Fruit fly (Drosophila melanogaster): Measurements from ENCODE around the gene CG6661.

The CG6661 gene

DNA sequence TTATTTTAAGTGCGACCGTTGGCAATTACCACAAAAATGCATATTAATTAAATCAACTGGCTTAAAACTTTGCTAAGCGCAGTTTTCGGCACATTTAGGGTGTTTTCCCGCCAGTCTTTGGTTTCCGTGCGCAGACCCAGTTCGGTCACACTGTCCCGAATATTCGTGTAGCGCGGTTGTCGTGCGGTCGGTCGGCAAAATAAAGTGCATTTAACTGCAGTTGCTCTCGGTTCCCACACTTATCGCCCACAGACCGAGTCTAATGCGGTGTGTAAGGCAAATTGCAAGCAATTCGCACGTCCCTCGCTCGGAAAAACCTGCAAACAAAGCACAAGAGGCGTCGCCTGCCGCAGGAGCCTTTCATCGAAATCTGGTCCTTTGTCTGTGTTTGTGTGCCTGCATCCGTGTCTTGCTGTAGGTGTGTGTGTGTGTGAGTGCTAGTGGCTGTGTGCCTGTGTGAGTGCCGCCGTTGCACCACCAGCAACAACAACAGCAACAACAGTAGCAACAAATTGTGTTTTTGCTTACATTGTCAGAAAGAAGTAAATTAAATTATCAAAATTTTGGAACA lies 18.6 kb downstream of the CG6661 start, which contains the start of the genes CG13484 and Frl (continued):
- TF ChIP-seq lilli (GFP tag; optimal IDR thresholded peaks at IDR 0.05) = no peak
- no peak for TF ChIP-seq TFAM (GFP tag; optimal IDR thresholded peaks at IDR 0.05)
- TF ChIP-seq sc (optimal IDR thresholded peaks at IDR 0.05) = no peak
- no peak for TF ChIP-seq sc (GFP tag; optimal IDR thresholded peaks at IDR 0.05)
- peak; percentile 2 for TF ChIP-seq CG7745 (tag; optimal IDR thresholded peaks at IDR 0.05)
- TF ChIP-seq CG11695 (GFP tag; IDR thresholded peaks at IDR 0.05) = no peak
- TF ChIP-seq Oli (tag; optimal IDR thresholded peaks at IDR 0.05) = no peak
- TF ChIP-seq dati (GFP tag; IDR thresholded peaks at IDR 0.05) = no peak
- peak; percentile 32; the same call in 1 of the 2 replicates for TF ChIP-seq bowl (GFP tag; IDR thresholded peaks at IDR 0.05)
- no peak for TF ChIP-seq CG3838 (GFP tag; optimal IDR thresholded peaks at IDR 0.05)
- no peak for TF ChIP-seq CG8089 (GFP tag; optimal IDR thresholded peaks at IDR 0.05)
- TF ChIP-seq p53 (GFP tag; optimal IDR thresholded peaks at IDR 0.05) = peak; percentile 30
- peak; percentile 61 for TF ChIP-seq CG4282 (GFP tag; optimal IDR thresholded peaks at IDR 0.05)
- TF ChIP-seq mld (GFP tag; IDR thresholded peaks at IDR 0.05; ENCODE audit: partially characterized antibody) = no peak
- peak; percentile 71 for TF ChIP-seq E2f2 (GFP tag; IDR thresholded peaks at IDR 0.05)
- no peak for TF ChIP-seq CG17385 (GFP tag; optimal IDR thresholded peaks at IDR 0.05)
- TF ChIP-seq zfh1 (GFP tag; IDR thresholded peaks at IDR 0.05) = peak; percentile 53; the same call in 1 of the 3 replicates
- no peak for TF ChIP-seq Fer2 (tag; optimal IDR thresholded peaks at IDR 0.05)
- peak; percentile 39 for TF ChIP-seq CG17328 (GFP tag; IDR thresholded peaks at IDR 0.05)
- peak; percentile 43 for TF ChIP-seq CG2712 (tag; optimal IDR thresholded peaks at IDR 0.05)
- peak; percentile 25 for TF ChIP-seq CG2678 (tag; optimal IDR thresholded peaks at IDR 0.05)
- TF ChIP-seq odd (GFP tag; optimal IDR thresholded peaks at IDR 0.05) = peak; percentile 16
- TF ChIP-seq ERR (GFP tag; optimal IDR thresholded peaks at IDR 0.05) = no peak
- no peak for TF ChIP-seq Sox102F (GFP tag; optimal IDR thresholded peaks at IDR 0.05)
- no peak; the same call in 1 of the 2 replicates for TF ChIP-seq peb (GFP tag; IDR thresholded peaks at IDR 0.05)
- peak; percentile 7 for TF ChIP-seq Hsf (GFP tag; optimal IDR thresholded peaks at IDR 0.05)
- TF ChIP-seq z (GFP tag; IDR thresholded peaks at IDR 0.05) = no peak
- peak; percentile 32 for TF ChIP-seq pho (GFP tag; optimal IDR thresholded peaks at IDR 0.05)
- TF ChIP-seq CG13775 (GFP tag; optimal IDR thresholded peaks at IDR 0.05) = peak; percentile 22
- TF ChIP-seq CG3163 (GFP tag; optimal IDR thresholded peaks at IDR 0.05) = no peak
- TF ChIP-seq cato (GFP tag; optimal IDR thresholded peaks at IDR 0.05; ENCODE audit: borderline replicate concordance) = no peak
- peak; percentile 26 for TF ChIP-seq CG12391 (tag; optimal IDR thresholded peaks at IDR 0.05)
- no peak for TF ChIP-seq CG10321 (GFP tag; IDR thresholded peaks at IDR 0.05)
- TF ChIP-seq CG3065 (GFP tag; optimal IDR thresholded peaks at IDR 0.05) = no peak
- no peak for TF ChIP-seq onecut (GFP tag; IDR thresholded peaks at IDR 0.05)
- TF ChIP-seq stwl (tag; optimal IDR thresholded peaks at IDR 0.05) = peak; percentile 67
- TF ChIP-seq sd (tag; optimal IDR thresholded peaks at IDR 0.05) = peak; percentile 36
- peak; percentile 89 for TF ChIP-seq YL-1 (GFP tag; optimal IDR thresholded peaks at IDR 0.05)
- no peak for TF ChIP-seq Meics (GFP tag; optimal IDR thresholded peaks at IDR 0.05)
- peak; percentile 12 for TF ChIP-seq CG4854 (GFP tag; optimal IDR thresholded peaks at IDR 0.05)
- peak; percentile 49 for TF ChIP-seq Sry-δ (GFP tag; optimal IDR thresholded peaks at IDR 0.05)
- TF ChIP-seq Dek (tag; optimal IDR thresholded peaks at IDR 0.05) = peak; percentile 64
- TF ChIP-seq Fer1 (GFP tag; optimal IDR thresholded peaks at IDR 0.05) = peak; percentile 49
